Worm (Caenorhabditis elegans): Measurements from ENCODE around the gene Y39A1A.24.

Y39A1A.24 gene

DNA sequence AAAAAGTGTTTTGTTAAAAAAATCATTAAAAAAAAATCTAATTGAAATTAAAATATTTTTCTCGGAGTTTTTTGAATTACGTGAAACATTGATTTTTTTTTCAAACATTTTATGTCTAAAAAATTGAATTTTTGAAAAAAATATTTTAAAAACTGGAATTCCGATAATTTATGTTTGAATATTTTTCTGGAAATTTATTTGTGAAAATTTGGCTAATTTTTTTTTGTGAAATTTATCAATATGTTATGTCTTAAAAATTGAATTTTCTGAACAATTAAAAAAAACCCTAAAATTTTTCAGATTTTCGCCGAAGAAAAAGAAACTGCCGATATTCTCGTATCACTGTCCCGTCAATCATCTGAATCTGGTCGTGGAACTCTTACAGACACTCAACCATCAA, at the start of gene Y39A1A.24:
TSS of gene Y39A1A.24 (plus strand) at position 301 of the 400 bp plus-strand sequence.
- TF ChIP-seq unc-62 (GFP tag; optimal IDR thresholded peaks at IDR 0.05) (no peak), bed-3 (GFP tag; optimal IDR thresholded peaks at IDR 0.05) (no peak), ceh-39 (tag; optimal IDR thresholded peaks at IDR 0.05) (no peak), pha-4 (tag; optimal IDR thresholded peaks at IDR 0.05) (no peak)

DNA sequence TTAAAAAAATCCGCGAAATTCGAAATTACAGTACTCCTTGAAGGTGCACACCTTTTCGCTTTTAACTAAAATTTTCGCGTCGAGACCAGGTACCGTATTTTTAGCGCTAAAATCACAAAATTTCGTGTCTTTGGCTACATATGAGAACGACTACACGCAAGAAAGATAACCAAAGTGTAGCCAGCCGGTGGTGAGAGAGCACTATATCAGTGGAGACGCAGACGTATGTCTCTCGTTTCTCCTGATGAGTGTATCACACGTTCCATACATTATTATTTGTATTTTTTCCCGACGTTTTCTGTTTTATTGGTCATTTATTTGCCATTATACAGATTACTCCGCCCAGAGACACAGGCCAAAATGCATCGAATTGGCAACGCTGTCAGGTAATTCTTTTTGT, 46.5 kb upstream of the Y39A1A.24 start, which contains the start of gene acdh-11:
TSS of gene acdh-11 (plus strand) at position 333 of the 400 bp plus-strand sequence.
- no peak for TF ChIP-seq ceh-43 (GFP tag; optimal IDR thresholded peaks at IDR 0.05)

DNA sequence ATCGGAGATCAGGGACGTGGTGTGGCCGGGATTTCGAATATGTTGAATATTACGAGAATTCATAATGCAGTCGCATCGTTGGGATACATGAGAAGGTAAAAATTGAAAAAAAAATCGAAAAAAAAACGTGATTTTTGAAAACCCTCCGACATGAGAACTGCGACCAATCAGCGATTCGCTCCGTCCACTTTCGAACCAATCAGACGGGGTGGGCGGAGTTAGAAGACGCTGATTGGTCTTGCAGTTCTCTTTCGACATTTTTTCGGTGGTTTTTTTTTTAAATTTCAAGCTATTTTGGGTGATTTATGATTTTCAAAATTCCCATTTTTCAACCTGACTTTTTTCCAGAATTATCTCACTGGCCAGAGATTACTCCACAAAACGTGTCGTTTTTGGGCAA, 43.2 kb upstream of the Y39A1A.24 start:
- TF ChIP-seq nhr-2 (tag; optimal IDR thresholded peaks at IDR 0.05) (no peak), elt-1 (tag; optimal IDR thresholded peaks at IDR 0.05; ENCODE audit: borderline replicate concordance, insufficient read depth) (no peak), tbx-8 (GFP tag; optimal IDR thresholded peaks at IDR 0.05) (no peak), ceh-39 (tag; optimal IDR thresholded peaks at IDR 0.05) (no peak), unc-39 (tag; optimal IDR thresholded peaks at IDR 0.05) (no peak)

DNA sequence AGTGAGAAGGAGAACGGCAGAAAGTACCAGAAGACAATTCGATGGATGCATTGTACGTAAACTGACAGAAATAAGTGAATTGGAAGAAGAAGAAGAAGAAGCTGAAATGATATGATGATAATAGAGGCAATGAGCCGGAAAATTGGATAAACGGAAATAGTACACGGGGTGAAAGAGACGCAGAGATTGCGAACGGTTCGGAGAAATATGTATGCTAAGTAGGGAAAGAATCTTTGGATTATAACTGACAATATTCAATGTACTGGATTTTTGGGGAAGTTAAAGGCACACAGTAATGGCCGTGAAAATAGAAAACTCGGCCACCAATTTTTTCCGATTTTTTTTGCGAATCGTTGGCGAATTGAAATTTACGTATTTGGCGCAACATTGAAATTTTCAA, 37.1 kb upstream of the Y39A1A.24 start, which contains the start of gene Y45F3A.4:
TSS of gene Y45F3A.4 (minus strand) at position 101 of the 400 bp plus-strand sequence.
- no peak for TF ChIP-seq cnd-1 (tag; optimal IDR thresholded peaks at IDR 0.05)

DNA sequence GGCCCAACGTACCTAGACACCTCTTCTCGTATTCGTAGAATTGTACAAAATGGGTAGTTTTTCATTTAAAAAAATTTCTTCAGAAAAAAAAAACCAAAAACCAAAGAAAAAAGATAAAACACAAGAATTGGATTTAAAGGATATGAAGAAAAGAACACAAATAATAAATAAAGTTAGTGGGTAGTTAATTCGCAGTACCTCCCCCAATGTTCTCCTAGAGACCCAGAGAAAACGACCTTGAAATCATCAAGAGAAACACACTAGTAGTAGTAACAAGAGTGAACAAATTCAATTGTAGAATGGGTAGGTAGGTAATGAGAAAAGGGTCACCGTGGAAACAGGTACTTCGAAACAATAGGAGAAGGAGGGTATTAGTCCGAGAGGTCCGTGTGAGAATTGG, 34.7 kb upstream of the Y39A1A.24 start:
- TF ChIP-seq ces-1 (GFP tag; optimal IDR thresholded peaks at IDR 0.05) (peak; percentile 73), elt-3 (tag; optimal IDR thresholded peaks at IDR 0.05) (no peak)

DNA sequence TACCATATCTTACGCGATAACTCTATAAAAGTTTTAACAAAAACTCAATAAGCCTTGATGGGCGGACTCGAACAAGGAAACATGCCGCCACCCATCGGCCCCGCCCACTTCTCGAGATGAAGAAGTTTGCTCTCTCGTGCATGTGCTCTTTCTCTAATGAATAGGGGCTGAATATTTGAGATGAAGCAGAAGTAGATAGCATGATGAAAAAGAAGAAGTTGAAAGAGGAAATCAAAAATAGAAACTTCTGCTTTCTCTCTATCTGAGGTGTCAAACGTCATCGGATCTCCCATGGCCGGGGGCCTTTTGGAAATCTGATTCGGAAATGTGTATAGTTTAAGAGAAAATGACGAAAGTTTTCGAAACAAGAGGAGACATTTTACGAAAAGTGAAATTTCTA, 33.6 kb upstream of the Y39A1A.24 start:
- TF ChIP-seq unc-62 (GFP tag; optimal IDR thresholded peaks at IDR 0.05) (no peak), elt-3 (tag; optimal IDR thresholded peaks at IDR 0.05) (no peak), ztf-11 (tag; optimal IDR thresholded peaks at IDR 0.05) (no peak), M03D4.4 (tag; optimal IDR thresholded peaks at IDR 0.05) (no peak)

DNA sequence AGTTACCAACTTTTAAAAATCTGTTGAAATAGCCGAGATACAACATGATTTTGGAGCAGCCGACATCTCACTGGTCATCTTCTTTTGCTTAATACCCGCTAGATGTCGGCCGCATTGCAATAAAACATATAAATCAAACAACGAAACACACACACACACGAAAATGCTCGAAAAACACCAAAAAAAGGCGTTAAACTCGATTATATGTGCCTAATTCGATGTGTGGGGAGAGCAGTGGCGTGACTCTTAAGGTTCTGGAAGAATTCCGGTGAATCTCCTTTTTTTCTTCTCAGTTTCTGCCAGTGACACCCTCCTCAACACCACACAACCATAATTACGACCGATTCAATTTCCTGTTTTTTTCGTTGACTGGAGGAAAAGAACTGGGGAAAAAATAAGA, 32.2 kb upstream of the Y39A1A.24 start:
- TF ChIP-seq sem-2 (GFP tag; optimal IDR thresholded peaks at IDR 0.05) (no peak), ztf-11 (tag; optimal IDR thresholded peaks at IDR 0.05) (no peak), elt-3 (tag; optimal IDR thresholded peaks at IDR 0.05) (no peak), cnd-1 (tag; optimal IDR thresholded peaks at IDR 0.05) (no peak), zip-8 (tag; optimal IDR thresholded peaks at IDR 0.05) (no peak), lsy-2 (tag; optimal IDR thresholded peaks at IDR 0.05) (no peak), blmp-1 (tag; optimal IDR thresholded peaks at IDR 0.05) (no peak), ces-1 (GFP tag; optimal IDR thresholded peaks at IDR 0.05) (no peak), ham-2 (GFP tag; optimal IDR thresholded peaks at IDR 0.05) (no peak), mls-2 (tag; optimal IDR thresholded peaks at IDR 0.05) (no peak), drap-1 (GFP tag; optimal IDR thresholded peaks at IDR 0.05) (no peak), mep-1 (tag; optimal IDR thresholded peaks at IDR 0.05) (no peak), flh-1 (GFP tag; optimal IDR thresholded peaks at IDR 0.05) (no peak), lin-13 (tag; optimal IDR thresholded peaks at IDR 0.05) (no peak), nhr-76 (tag; optimal IDR thresholded peaks at IDR 0.05) (no peak)

DNA sequence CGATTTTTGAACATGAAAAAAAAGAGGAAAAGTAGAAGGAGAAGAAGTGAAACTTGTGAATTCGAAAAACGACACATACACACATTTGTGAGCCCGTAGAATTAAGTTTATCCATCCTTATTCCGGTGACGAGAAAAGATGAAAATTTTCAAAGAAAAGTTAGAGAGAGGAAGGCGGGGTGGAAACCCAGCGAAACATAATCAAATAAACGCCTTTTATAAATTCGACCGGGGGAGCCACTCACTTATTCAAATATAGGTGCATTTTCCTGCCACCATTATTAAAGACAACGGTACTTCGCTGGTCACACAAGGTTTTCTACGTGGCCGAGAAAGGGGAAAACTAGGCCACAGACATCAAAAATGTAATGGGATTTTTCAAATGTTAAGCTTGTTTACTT, 28.9 kb upstream of the Y39A1A.24 start:
- TF ChIP-seq ces-1 (GFP tag; optimal IDR thresholded peaks at IDR 0.05) (peak; percentile 87), bed-3 (GFP tag; optimal IDR thresholded peaks at IDR 0.05) (no peak), tbx-8 (GFP tag; optimal IDR thresholded peaks at IDR 0.05) (no peak)

DNA sequence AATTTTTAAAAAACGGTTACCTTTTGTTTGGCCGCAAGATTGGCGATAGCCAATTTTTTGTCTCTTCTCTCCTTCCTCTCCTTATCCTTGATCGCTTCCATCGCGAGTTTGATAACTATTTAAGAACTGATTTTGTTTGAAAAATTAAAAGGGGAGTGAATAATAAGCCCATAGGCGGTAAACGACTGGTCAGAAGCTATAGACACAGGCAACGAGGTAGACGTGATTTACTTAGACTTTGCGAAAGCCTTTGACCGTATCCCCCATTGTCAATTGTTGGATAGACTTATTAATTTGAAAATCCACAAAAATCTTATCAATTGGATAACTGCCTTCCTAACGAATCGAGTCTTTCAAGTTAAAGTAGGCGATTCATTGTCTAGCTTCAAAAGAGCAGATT, 26.2 kb upstream of the Y39A1A.24 start, which contains the start of gene Y45F3A.5:
TSS of gene Y45F3A.5 (minus strand) at position 101 of the 400 bp plus-strand sequence.
- TF ChIP-seq mls-2 (tag; optimal IDR thresholded peaks at IDR 0.05) (no peak), elt-1 (tag; optimal IDR thresholded peaks at IDR 0.05; ENCODE audit: borderline replicate concordance, insufficient read depth) (no peak), nhr-237 (tag; optimal IDR thresholded peaks at IDR 0.05) (no peak), sptf-1 (tag; optimal IDR thresholded peaks at IDR 0.05) (no peak), ham-2 (GFP tag; optimal IDR thresholded peaks at IDR 0.05) (no peak), mep-1 (tag; optimal IDR thresholded peaks at IDR 0.05) (no peak), ceh-43 (GFP tag; optimal IDR thresholded peaks at IDR 0.05) (no peak), ceh-83 (GFP tag; optimal IDR thresholded peaks at IDR 0.05) (no peak), flh-1 (GFP tag; optimal IDR thresholded peaks at IDR 0.05) (no peak), tbx-8 (GFP tag; optimal IDR thresholded peaks at IDR 0.05) (no peak)
